Worm (Caenorhabditis elegans) whole organism, late embryonic: ENCODE data around the gene dig-1.

Experiments
- ceh-9 ChIP-seq: sonication (generic microtip); optimal IDR thresholded peaks from 2 replicates; lab custom pipeline; 2016; ENCODE audit warnings: mild to moderate bottlenecking, missing genetic modification characterization, inconsistent platforms, missing compliant biosample characterization
- fkh-10 ChIP-seq: fragments of 150-350 bp; optimal IDR thresholded peaks from 2 replicates; lab custom pipeline; 2014; ENCODE audit warnings: missing biosample characterization, missing genetic modification reagents, missing genetic modification characterization
- gmeb-2 ChIP-seq: sonication (generic microtip); optimal IDR thresholded peaks from 2 replicates; lab custom pipeline; 2016; ENCODE audit warnings: missing genetic modification characterization, inconsistent platforms, missing compliant biosample characterization
- nfya-1 ChIP-seq: sonication (generic microtip); optimal IDR thresholded peaks from 2 replicates; lab custom pipeline; 2017; ENCODE audit warnings: missing genetic modification characterization, mild to moderate bottlenecking, missing compliant biosample characterization, antibody characterized with exemption, moderate library complexity
- pag-3 ChIP-seq: sonication (generic microtip); optimal IDR thresholded peaks from 2 replicates; lab custom pipeline; 2016; ENCODE audit warnings: missing compliant biosample characterization, missing genetic modification characterization, borderline replicate concordance
- tbx-2 ChIP-seq: sonication (generic microtip); optimal IDR thresholded peaks from 2 replicates; lab custom pipeline; 2016; ENCODE audit warnings: missing genetic modification characterization, missing compliant biosample characterization

ce11 chrIII:6734420-6734819 lies 11.7 kb upstream of the dig-1 start, which contains the start of gene Y102E9.3:
- no peak for TF ChIP-seq nfya-1 (tag; lab: Kevin White, UChicago)
- no peak for TF ChIP-seq pag-3
- TF ChIP-seq fkh-10 (GFP tag; lab: Kevin White, UChicago) = no peak
- TF ChIP-seq gmeb-2 (tag; lab: Kevin White, UChicago) = no peak
- no peak for TF ChIP-seq ceh-9 (tag; lab: Kevin White, UChicago)
- no peak for TF ChIP-seq tbx-2
